Worm (Caenorhabditis elegans) whole organism, L2 larva: ENCODE results near the gene B0393.4.

Source experiments
- blmp-1 ChIP-seq: sonication (generic microtip); optimal IDR thresholded peaks from 2 replicates; lab custom pipeline; 2017; ENCODE audit warnings: missing genetic modification characterization, mild to moderate bottlenecking, missing compliant biosample characterization, antibody characterized with exemption, moderate library complexity; ENCODE audit not compliant: insufficient read depth
- elt-1 ChIP-seq: fragments of 150-350 bp; optimal IDR thresholded peaks from 2 replicates; lab custom pipeline; 2014; ENCODE audit warnings: missing biosample characterization, missing genetic modification characterization
- elt-3 ChIP-seq: sonication (generic microtip); optimal IDR thresholded peaks from 2 replicates; lab custom pipeline; 2017; ENCODE audit warnings: missing biosample characterization, missing genetic modification characterization
- fos-1 ChIP-seq: fragments of 150-350 bp; optimal IDR thresholded peaks from 2 replicates; lab custom pipeline; 2014; ENCODE audit warnings: missing biosample characterization, missing genetic modification characterization
- nhr-237 ChIP-seq: fragments of 150-350 bp; optimal IDR thresholded peaks from 2 replicates; lab custom pipeline; 2014; ENCODE audit warnings: missing biosample characterization, missing genetic modification characterization
- nhr-25 ChIP-seq: fragments of 150-350 bp; sonication (generic microtip); optimal IDR thresholded peaks from 3 replicates; lab custom pipeline; 2014; ENCODE audit warnings: missing biosample characterization, missing genetic modification characterization

- TF ChIP-seq nhr-237 (tag; lab: Kevin White, UChicago) = no peak
- TF ChIP-seq elt-3 = no peak
- no peak for TF ChIP-seq nhr-25 (tag; lab: Kevin White, UChicago)
- TF ChIP-seq elt-1 (tag; lab: Kevin White, UChicago) = no peak
- TF ChIP-seq fos-1 (tag; lab: Kevin White, UChicago) = peak; percentile 35
- no peak for TF ChIP-seq blmp-1 (tag; lab: Kevin White, UChicago)
Observed at ce11 chrIII:4779855-4780254, 16.4 kb upstream of the B0393.4 start, which contains the start of gene B0393.9.
